Worm (Caenorhabditis elegans): ENCODE measurements around the gene T24H7.2.

Gene T24H7.2

DNA sequence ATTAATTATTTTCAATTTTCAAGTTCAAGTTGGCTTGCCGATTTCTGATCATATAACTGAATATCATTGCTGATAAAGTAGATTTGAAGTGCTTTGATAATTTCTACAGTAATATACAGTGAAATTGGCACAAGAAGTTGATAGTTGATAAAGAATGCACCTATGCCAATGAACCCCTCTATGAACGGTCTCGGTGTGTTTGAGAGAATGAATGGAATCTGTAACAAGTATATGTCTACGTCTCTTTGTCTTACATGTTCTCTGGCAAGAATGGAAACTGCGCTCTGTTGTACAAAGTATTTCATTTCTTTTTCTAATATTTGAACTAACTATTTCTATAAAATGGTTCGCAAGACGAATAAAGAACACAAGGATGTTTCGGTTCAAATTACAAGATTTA, 5.4 kb upstream of the T24H7.2 start, which contains the start of gene T24H7.8 (continued):
- no peak for TF ChIP-seq lin-39 (tag; optimal IDR thresholded peaks at IDR 0.05)
- no peak for TF ChIP-seq dmd-6 (GFP tag; IDR thresholded peaks at IDR 0.05)
- TF ChIP-seq daf-19 (GFP tag; conservative IDR thresholded peaks at IDR 0.05), result no peak
- no peak for TF ChIP-seq lin-38 (GFP tag; IDR thresholded peaks at IDR 0.05)

DNA sequence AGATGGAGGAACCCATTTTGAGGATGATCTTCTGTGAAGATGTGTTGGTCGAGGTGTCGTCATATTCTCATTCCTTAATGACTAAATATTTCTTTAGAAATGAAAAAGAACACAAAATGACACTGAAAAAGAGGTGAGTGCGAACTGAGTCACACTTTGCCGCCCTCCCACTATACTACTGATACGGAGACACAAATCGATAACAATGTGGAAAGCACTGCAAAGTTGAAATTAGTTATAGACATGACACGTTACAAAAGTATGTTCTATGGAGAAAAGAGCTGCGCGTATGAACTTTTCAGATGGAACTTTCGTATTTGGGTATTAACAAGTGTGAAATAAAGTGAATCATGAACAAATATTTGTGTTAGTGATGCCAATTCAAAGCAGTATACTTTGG, 2.9 kb upstream of the T24H7.2 start, which contains the start of gene tat-4:
Gene tat-4, minus strand, starts transcription at position 117 of the 400 bp plus-strand sequence.
- TF ChIP-seq nhr-237 (tag; optimal IDR thresholded peaks at IDR 0.05), result no peak
- TF ChIP-seq mep-1 (tag; optimal IDR thresholded peaks at IDR 0.05), result no peak
- TF ChIP-seq skn-1 (tag; optimal IDR thresholded peaks at IDR 0.05), result no peak
- TF ChIP-seq ceh-28 (tag; optimal IDR thresholded peaks at IDR 0.05), result no peak
- TF ChIP-seq spr-3 (GFP tag; optimal IDR thresholded peaks at IDR 0.05), result no peak
- TF ChIP-seq sdz-12 (GFP tag; optimal IDR thresholded peaks at IDR 0.05), result no peak
- no peak for TF ChIP-seq F49E8.2 (tag; optimal IDR thresholded peaks at IDR 0.05; ENCODE audit: borderline replicate concordance)
- no peak for TF ChIP-seq hif-1 (tag; optimal IDR thresholded peaks at IDR 0.05)
- no peak for TF ChIP-seq R02D3.7 (tag; optimal IDR thresholded peaks at IDR 0.05)
- TF ChIP-seq ztf-11 (tag; optimal IDR thresholded peaks at IDR 0.05), result no peak
- TF ChIP-seq nhr-76 (tag; optimal IDR thresholded peaks at IDR 0.05), result no peak
- no peak for TF ChIP-seq mxl-3 (GFP tag; optimal IDR thresholded peaks at IDR 0.05)
- no peak for TF ChIP-seq egl-43 (GFP tag; IDR thresholded peaks at IDR 0.05)
- no peak for TF ChIP-seq ceh-44 (GFP tag; IDR thresholded peaks at IDR 0.05)
- TF ChIP-seq nhr-77 (tag; optimal IDR thresholded peaks at IDR 0.05), result no peak
- no peak for TF ChIP-seq pha-4 (GFP tag; IDR thresholded peaks at IDR 0.05)
- TF ChIP-seq pha-4 (tag; optimal IDR thresholded peaks at IDR 0.05), result no peak
- no peak for TF ChIP-seq mes-2 (tag; optimal IDR thresholded peaks at IDR 0.05; ENCODE audit: poor library complexity, severe bottlenecking)
- TF ChIP-seq aly-2 (tag; optimal IDR thresholded peaks at IDR 0.05), result no peak
- TF ChIP-seq lsy-2 (tag; optimal IDR thresholded peaks at IDR 0.05), result no peak
- peak; percentile 24 for TF ChIP-seq nhr-6 (tag; optimal IDR thresholded peaks at IDR 0.05)
- no peak for TF ChIP-seq lin-29 (GFP tag; IDR thresholded peaks at IDR 0.05)
- no peak for TF ChIP-seq daf-12 (tag; optimal IDR thresholded peaks at IDR 0.05)
- no peak for TF ChIP-seq hlh-30 (tag; optimal IDR thresholded peaks at IDR 0.05; ENCODE audit: insufficient read depth)
- TF ChIP-seq nhr-42 (GFP tag; IDR thresholded peaks at IDR 0.05), result no peak
- no peak for TF ChIP-seq nhr-102 (tag; optimal IDR thresholded peaks at IDR 0.05)
- no peak for TF ChIP-seq zag-1 (tag; optimal IDR thresholded peaks at IDR 0.05)
- TF ChIP-seq F26F4.8 (GFP tag; conservative IDR thresholded peaks at IDR 0.05), result no peak
- no peak for TF ChIP-seq nhr-11 (tag; optimal IDR thresholded peaks at IDR 0.05)
- TF ChIP-seq spr-1 (tag; optimal IDR thresholded peaks at IDR 0.05), result no peak
- TF ChIP-seq zfp-2 (tag; optimal IDR thresholded peaks at IDR 0.05), result no peak
- TF ChIP-seq Y48G9A.11 (GFP tag; IDR thresholded peaks at IDR 0.05), result no peak
- peak; percentile 89 for TF ChIP-seq pqm-1 (tag; optimal IDR thresholded peaks at IDR 0.05)
- peak; percentile 81 for TF ChIP-seq nhr-28 (tag; optimal IDR thresholded peaks at IDR 0.05)
- no peak for TF ChIP-seq ceh-20 (GFP tag; IDR thresholded peaks at IDR 0.05)
- no peak for TF ChIP-seq nhr-111 (GFP tag; optimal IDR thresholded peaks at IDR 0.05)
- TF ChIP-seq ceh-62 (tag; optimal IDR thresholded peaks at IDR 0.05), result no peak
- no peak for TF ChIP-seq mxl-2 (GFP tag; conservative IDR thresholded peaks at IDR 0.05)
- no peak for TF ChIP-seq duxl-1 (tag; optimal IDR thresholded peaks at IDR 0.05; ENCODE audit: poor library complexity)
- no peak for TF ChIP-seq snpc-1.2 (GFP tag; IDR thresholded peaks at IDR 0.05)
- no peak for TF ChIP-seq fkh-10 (GFP tag; optimal IDR thresholded peaks at IDR 0.05)
- no peak for TF ChIP-seq fos-1 (tag; optimal IDR thresholded peaks at IDR 0.05)
- peak; percentile 14 for TF ChIP-seq aha-1 (tag)
- no peak for TF ChIP-seq ces-1 (GFP tag; optimal IDR thresholded peaks at IDR 0.05)
- no peak for TF ChIP-seq zfp-3 (GFP tag; conservative IDR thresholded peaks at IDR 0.05)
- peak; percentile 12 for TF ChIP-seq dve-1 (tag; optimal IDR thresholded peaks at IDR 0.05; ENCODE audit: insufficient read depth)
